Fruit fly (Drosophila melanogaster) whole organism, adult: ENCODE results near the gene Prm.

Source experiments
- CG11617 ChIP-seq: fragments of 200-800 bp; sonication (Bioruptor generic); optimal IDR thresholded peaks from 2 replicates; lab custom pipeline; 2017; ENCODE audit warnings: mild to moderate bottlenecking, missing biosample characterization, missing genetic modification reagents, missing genetic modification characterization
- CG33017 ChIP-seq: fragments of 200-800 bp; sonication (Bioruptor generic); optimal IDR thresholded peaks from 2 replicates; lab custom pipeline; 2018; ENCODE audit warnings: missing biosample characterization, mild to moderate bottlenecking, missing genetic modification characterization, moderate library complexity
- CG7045 ChIP-seq: fragments of 200-800 bp; sonication (Bioruptor generic); optimal IDR thresholded peaks from 2 replicates; lab custom pipeline; 2017; ENCODE audit warnings: missing biosample characterization, mild to moderate bottlenecking, missing genetic modification characterization
- Clk ChIP-seq: fragments of 200-800 bp; sonication (Bioruptor generic); optimal IDR thresholded peaks from 2 replicates; lab custom pipeline; 2017; ENCODE audit warnings: missing biosample characterization, missing genetic modification characterization
- Crg-1 ChIP-seq: fragments of 200-800 bp; sonication (Bioruptor generic); optimal IDR thresholded peaks from 2 replicates; lab custom pipeline; 2016; ENCODE audit warnings: missing biosample characterization, missing genetic modification characterization
- bab1 ChIP-seq: fragments of 200-800 bp; sonication (Bioruptor generic); optimal IDR thresholded peaks from 3 replicates; lab custom pipeline; 2019; ENCODE audit warnings: missing biosample characterization, mild to moderate bottlenecking, missing genetic modification characterization, moderate library complexity
- kay ChIP-seq: fragments of 200-800 bp; sonication (Bioruptor generic); peaks from one replicate; lab custom pipeline; 2016; ENCODE audit warnings: missing biosample characterization, missing genetic modification characterization, borderline replicate concordance
- ovo ChIP-seq: fragments of 200-800 bp; sonication (Bioruptor generic); optimal IDR thresholded peaks from 2 replicates; lab custom pipeline; 2016; ENCODE audit warnings: missing biosample characterization, missing genetic modification characterization
- pad ChIP-seq: fragments of 200-800 bp; sonication (Bioruptor generic); optimal IDR thresholded peaks from 3 replicates; lab custom pipeline; 2017; ENCODE audit warnings: missing biosample characterization, missing genetic modification characterization, mild to moderate bottlenecking, moderate library complexity, missing genetic modification reagents
- tj ChIP-seq: fragments of 200-800 bp; sonication (Bioruptor generic); optimal IDR thresholded peaks from 3 replicates; lab custom pipeline; 2017; ENCODE audit warnings: missing biosample characterization, mild to moderate bottlenecking, missing genetic modification characterization, moderate library complexity

- TF ChIP-seq Clk (GFP tag; lab: Kevin White, UChicago) (no peak), ovo (GFP tag; lab: Kevin White, UChicago) (no peak), CG11617 (no peak), CG7045 (GFP tag; lab: Kevin White, UChicago) (no peak), kay (GFP tag; lab: Kevin White, UChicago) (no peak), pad (GFP tag; lab: Kevin White, UChicago) (no peak), Crg-1 (GFP tag; lab: Kevin White, UChicago) (no peak), CG33017 (tag; lab: Kevin White, UChicago) (no peak), tj (GFP tag; lab: Kevin White, UChicago) (no peak), bab1 (GFP tag; lab: Kevin White, UChicago) (no peak)
Measured at dm6 chr3L:8725674-8726073, 19.4 kb downstream of the Prm start, which contains the start of gene CG43965.
